Fruit fly (Drosophila melanogaster) whole organism, larva: ENCODE results near the gene cl.

Source experiments
- noc ChIP-seq: fragments of 200-800 bp; sonication (Bioruptor generic); optimal IDR thresholded peaks from 3 replicates; lab custom pipeline; 2019; ENCODE audit warnings: missing biosample characterization, mild to moderate bottlenecking, missing genetic modification characterization, moderate library complexity

Gene cl

dm6 chr2L:5505130-5505529 lies 14.8 kb upstream of the cl start:
- TF ChIP-seq noc (tag; lab: Kevin White, UChicago): no peak

- no peak for TF ChIP-seq noc (tag; lab: Kevin White, UChicago)
Observed at dm6 chr2L:5507082-5507481, 12.9 kb upstream of the cl start.

DNA sequence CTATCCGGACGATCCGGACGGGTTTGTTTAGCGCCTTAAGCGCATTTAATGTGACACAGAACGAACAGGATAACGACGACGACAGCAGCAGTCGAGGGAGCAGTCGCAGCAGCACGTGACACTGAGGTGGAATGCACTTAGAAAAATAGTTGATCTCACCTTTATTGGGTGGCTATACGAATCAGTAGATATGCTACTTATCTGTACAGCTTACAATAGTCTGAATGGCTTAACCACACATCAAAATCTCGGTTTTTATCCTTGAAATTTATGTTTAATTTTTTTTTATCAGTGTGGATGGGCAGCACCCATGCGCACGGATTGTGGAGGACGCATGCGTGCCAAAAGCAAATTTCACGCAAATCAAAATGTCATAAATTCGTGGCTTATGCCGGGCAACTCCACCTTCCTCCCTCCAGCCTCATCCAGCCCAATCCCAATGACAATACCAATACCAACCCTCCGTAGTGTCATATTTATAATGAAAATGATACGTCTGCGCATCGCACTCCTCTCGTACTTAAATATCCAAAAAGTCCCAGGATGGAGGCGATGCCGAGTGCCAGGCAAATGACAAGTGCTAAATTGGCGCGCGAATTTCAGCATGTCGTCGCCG lies 12.0 kb upstream of the cl start:
- no peak for TF ChIP-seq noc (tag; lab: Kevin White, UChicago)

dm6 chr2L:5514946-5515345 lies 5.0 kb upstream of the cl start:
- TF ChIP-seq noc (tag; lab: Kevin White, UChicago): no peak

dm6 chr2L:5517393-5517792 lies 2.5 kb upstream of the cl start, which contains the start of gene CG14020:
TSS of gene CG14020 (plus strand) at chr2L:5517737.
- TF ChIP-seq noc (tag; lab: Kevin White, UChicago): no peak

- TF ChIP-seq noc (tag; lab: Kevin White, UChicago): no peak
Observed at dm6 chr2L:5520757-5521156, 822 bp downstream of the cl start.

dm6 chr2L:5523848-5524473 lies 4.0 kb downstream of the cl start, which contains the start of the genes Vps52 and Elp4:
TSS of gene Vps52 (minus strand) at chr2L:5523898.
TSS of gene Elp4 (plus strand) at chr2L:5524139.
- TF ChIP-seq noc (tag; lab: Kevin White, UChicago): peak; percentile 75

DNA sequence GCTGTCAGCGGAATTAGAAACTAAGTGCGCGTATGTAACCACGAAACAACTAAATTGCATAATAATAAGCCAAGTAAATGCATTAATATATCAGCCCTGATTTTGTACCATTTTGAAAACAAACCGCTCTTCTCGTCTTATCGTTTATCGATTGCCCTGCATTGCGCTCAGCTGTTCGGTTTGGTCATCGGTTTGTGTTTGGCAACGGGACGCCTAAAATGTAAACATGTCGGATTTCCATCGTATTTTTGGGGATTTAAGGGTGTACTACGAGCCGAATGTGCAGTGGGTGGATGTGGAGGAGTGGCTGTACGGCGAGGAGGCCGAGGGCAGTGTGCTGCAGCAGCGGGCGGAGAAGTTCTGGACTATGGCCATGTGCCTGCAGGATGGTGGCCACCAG lies 5.8 kb downstream of the cl start, which contains the start of gene Cap-D3:
Cap-D3 (plus strand) TSS at position 183 of the 400 bp plus-strand sequence.
- TF ChIP-seq noc (tag; lab: Kevin White, UChicago): no peak

DNA sequence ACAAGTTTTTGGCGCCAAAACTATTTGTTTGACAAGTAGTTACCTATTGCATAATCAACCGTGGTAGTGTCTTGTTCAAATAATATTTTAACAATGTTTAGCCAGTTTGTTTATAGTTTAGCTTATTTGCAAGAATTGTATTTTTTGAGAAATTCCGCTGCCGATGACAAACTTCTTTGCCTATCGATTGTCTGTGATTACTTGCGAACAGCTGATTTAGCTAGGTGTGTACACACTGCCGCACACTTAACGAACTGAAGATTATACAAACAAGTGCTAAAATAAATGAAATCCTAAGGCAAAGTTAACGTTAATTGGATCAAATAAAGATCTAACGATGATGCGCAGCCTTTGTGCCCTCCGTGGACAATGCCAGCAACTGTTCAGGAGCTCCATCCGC lies 6.8 kb downstream of the cl start, which contains the start of gene Cox11:
Cox11 (plus strand) TSS at position 220 of the 400 bp plus-strand sequence.
- TF ChIP-seq noc (tag; lab: Kevin White, UChicago): no peak

DNA sequence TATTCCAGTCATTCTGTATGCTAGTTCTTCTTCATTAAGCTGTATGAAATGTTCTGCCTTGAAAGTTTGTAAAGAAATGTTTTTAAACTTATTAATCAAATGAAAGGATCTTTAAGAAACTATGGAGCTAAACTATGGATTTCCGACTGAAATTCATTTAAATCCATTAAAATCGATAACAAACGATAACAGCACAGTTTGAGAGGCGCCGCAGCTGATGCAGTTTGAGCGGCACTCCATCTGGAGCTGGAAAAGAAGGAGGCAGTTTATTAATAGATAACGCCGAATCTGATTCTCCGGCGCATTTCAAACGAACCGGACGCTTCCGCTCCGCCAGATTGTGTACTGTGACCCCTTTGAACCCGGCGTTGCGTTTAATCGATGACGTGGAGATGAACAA lies 7.9 kb downstream of the cl start, which contains the start of gene CG31915:
CG31915 (plus strand) TSS at position 263 of the 400 bp plus-strand sequence.
- no peak for TF ChIP-seq noc (tag; lab: Kevin White, UChicago)

dm6 chr2L:5532061-5532460 lies 12.1 kb downstream of the cl start, which contains the start of gene Coq6:
TSS of gene Coq6 (minus strand) at chr2L:5532223.
- no peak for TF ChIP-seq noc (tag; lab: Kevin White, UChicago)

DNA sequence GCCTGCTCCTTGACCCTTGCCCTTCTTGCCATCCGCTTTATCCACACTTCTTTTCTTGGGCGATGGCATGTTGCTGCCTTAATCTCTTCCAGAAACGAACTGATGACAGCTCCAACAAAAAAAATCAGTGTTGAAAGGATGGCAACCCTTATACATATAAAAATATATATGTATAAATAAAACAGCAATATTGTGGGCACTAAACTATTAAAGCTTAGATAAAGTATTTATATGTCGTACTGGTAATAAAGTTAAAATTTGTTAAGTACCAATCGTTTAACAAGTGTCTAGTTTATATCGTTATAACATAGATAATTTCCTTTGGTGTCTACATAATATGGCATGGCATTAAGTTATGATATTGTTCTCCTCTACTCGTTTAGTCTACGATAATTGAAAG lies 16.7 kb downstream of the cl start, which contains the start of gene tomb:
tomb (minus strand) TSS at position 101 of the 400 bp plus-strand sequence.
- no peak for TF ChIP-seq noc (tag; lab: Kevin White, UChicago)

DNA sequence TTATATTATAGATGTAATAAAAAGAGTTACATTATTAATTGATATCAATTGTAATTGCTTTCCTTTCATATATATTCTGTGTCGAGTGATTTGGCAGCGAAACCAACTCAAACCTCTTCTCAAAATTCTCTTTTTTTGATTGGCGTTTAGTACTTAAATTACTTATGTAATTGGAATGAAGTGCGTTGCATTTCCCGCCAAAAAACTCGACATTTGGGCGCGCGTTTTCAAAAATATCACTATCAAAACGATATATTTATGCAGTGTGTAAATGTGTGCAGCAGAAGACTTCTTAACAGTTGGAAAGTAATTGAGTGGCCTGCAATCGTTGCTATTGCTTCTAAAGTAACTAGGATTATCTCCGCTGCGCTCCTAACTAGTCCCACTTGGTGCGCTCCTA lies 17.1 kb downstream of the cl start:
- TF ChIP-seq noc (tag; lab: Kevin White, UChicago): no peak

- TF ChIP-seq noc (tag; lab: Kevin White, UChicago): no peak
Observed at dm6 chr2L:5539034-5539433, 19.1 kb downstream of the cl start, which contains the start of gene CG14015. TSS of gene CG14015 (minus strand) at chr2L:5539196.

dm6 chr2L:5541935-5542685 lies 22.2 kb downstream of the cl start, which contains the start of the genes Hel25E and Lam:
TSS of gene Hel25E (minus strand) at chr2L:5542314.
TSS of gene Lam (plus strand) at chr2L:5542480.
- no peak for TF ChIP-seq noc (tag; lab: Kevin White, UChicago)
